Fruit fly (Drosophila melanogaster): Measurements from ENCODE around the gene Pisd.

DNA sequence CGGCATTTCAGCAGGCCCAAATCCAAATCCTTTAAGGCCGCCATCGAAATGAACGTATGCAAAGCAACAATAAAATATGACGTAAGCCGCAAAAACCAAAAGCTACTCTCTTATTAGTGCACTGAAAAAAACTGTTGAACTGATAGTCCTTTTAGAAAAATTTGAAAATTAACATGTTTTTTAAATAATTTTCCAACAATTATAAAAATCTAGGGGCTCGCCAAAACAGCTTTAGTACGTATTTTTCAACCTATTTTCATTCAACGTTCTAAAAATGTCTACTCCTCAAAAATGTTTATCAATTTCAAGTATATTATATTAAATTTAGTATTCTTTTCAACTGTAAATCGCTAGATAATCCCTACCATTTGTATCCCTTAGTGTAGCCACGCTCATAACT, 42.8 kb downstream of the Pisd start:
- no peak for TF ChIP-seq psq (optimal IDR thresholded peaks at IDR 0.05)
- no peak for TF ChIP-seq h (optimal IDR thresholded peaks at IDR 0.05)
- TF ChIP-seq insv (optimal IDR thresholded peaks at IDR 0.05): no peak
- no peak for TF ChIP-seq ttk (optimal IDR thresholded peaks at IDR 0.05)
- TF ChIP-seq Myc (optimal IDR thresholded peaks at IDR 0.05): no peak
- no peak for TF ChIP-seq Sin3A (optimal IDR thresholded peaks at IDR 0.05)
